Worm (Caenorhabditis elegans): ENCODE measurements around the gene srv-3.
"Not testable (repeated sequence)": the region's sequence is repeated elsewhere in the genome, so short reads cannot be mapped to it uniquely, and the experiment has no call there.

srv-3 gene

DNA sequence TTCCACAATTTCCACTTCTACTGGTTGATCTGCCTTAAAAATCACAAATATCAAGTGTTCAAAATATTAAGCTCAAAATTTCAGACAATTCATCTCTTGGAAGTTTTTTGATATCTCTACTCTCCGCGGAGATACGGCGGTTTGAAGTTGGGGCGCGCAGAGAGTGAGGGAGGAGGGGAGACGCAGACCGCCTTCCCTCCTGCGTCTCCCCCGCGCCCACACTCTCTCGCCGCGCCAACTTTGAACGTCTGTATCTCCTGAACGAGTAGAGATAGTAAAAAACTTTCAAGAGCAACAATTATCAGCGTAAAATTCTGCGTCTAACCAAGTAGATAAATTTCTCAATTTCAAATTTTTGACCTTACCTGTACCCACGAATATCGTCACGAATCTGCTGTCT lies 19.2 kb upstream of the srv-3 start:
- no peak for TF ChIP-seq unc-62 (GFP tag; optimal IDR thresholded peaks at IDR 0.05)

DNA sequence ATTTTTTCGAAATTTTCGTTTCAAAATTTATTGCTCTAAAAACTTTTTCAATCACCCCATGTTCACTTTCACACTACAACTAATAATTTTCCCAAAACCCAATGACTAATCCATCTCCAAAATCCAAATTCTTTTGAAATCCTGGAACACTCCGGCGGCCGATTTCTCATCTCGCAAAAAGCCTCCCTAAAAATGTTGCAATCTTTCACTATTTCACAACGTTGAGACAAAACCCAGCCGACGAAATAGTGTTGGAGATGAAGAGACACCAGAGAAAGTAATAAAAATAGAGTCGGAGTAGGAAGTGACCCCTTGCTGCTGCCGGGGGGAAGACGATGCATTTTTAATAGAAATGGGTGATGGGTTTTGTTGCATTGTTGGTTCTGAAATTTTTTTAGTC lies 15.8 kb upstream of the srv-3 start:
- TF ChIP-seq unc-62 (GFP tag; optimal IDR thresholded peaks at IDR 0.05), result no peak

DNA sequence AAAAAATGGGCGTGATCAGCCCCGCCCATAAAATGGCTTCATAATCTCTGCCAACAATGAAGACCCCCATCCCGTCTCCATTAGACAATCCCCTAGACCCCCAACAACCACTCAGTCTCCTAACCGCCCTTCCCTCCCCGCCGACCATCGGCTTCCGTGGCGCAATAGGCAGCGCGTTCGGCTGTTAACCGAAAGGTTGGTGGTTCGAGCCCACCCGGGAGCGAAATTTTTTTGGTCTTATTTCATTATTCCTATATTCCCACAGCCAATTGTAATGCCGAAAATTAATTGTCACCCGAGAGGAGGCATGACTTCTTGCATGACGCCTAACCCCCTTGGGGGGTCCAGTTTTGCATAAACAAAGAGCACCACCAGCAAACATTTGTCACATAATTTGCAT lies 14.1 kb upstream of the srv-3 start:
- no peak for TF ChIP-seq unc-62 (GFP tag; optimal IDR thresholded peaks at IDR 0.05)

DNA sequence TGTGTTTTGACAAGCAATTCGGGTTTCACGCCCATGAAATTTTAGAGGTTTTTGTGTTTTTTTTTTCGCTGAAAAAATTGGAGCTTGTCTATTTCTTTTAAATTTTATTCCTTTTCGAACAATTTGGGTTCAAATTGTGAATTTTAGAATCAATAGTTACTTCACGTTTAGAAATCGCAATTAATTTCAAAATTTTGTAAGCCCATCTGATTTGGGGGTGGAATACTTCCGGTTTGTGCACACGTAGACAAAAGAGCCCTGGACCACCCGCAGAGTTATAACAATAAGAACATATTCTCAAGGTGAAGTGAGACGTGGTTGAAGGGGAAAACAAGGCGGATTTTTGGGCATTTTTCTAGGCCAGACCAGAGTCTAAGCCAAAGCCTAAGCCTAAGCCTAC lies 10.5 kb upstream of the srv-3 start, which contains the start of gene Y116F11A.6:
Gene Y116F11A.6 (plus strand): TSS at position 301 of the 400 bp plus-strand sequence.
- TF ChIP-seq unc-62 (GFP tag; optimal IDR thresholded peaks at IDR 0.05), result no peak

DNA sequence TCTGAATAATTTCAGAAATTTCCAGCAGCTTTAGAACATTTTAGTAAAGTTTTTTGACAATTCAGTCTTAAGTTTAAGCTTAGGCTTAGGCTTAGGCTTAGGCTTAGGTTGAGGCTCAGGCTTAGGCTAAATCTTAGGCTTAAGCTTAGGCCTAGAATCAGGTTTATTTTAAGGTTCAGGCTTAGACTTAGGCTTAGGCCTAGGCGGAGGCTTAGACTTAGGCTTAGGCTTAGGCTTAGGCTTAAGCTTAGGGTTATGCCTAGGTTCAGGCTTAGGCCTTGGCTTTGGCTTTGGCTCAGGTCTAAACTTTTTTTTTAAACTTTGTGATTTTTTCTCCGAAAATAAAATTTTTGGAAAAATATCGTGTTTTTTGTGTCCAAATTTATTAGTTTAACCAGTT lies 9.9 kb upstream of the srv-3 start:
- no peak for TF ChIP-seq unc-62 (GFP tag; optimal IDR thresholded peaks at IDR 0.05)

DNA sequence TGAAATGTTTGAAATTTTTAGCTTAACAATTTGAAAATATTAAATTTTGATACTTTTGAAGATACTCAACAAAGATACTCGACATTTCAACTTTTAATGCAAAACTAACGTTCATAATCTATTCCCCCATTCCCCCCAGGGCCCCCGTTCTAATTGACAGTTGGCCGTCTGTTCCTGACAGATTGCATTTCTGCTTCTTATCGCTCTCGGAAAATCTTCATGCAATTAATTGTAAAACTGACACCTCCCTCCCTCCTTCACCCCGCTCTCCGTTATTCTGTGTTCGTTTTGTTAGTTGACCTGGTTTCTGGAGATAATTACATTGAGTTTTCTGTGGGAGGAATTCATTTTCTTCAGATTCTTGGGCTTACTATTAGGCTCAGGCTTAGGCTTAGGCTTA lies 9.2 kb upstream of the srv-3 start:
- TF ChIP-seq unc-62 (GFP tag; optimal IDR thresholded peaks at IDR 0.05), result no peak

DNA sequence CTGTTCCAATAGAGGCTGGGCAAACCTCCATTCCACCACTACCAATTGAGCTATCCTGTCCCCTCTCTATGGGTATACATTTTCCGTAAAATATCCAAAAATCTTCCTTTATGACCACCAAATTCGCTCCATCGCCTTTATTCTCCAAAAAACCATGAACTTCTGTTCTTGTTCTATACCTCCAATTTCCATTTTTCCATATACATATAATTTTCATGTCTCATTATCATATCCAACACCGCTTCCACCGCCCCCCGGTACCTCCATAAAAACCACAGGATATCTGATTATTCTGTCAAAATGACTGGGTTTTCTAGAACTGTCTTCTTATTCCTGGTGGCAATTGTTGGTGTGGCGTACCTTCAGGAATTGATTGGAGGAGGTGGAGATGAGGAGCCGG lies 7.1 kb upstream of the srv-3 start, which contains the start of gene Y43F8C.17:
Gene Y43F8C.17 (plus strand): TSS at position 301 of the 400 bp plus-strand sequence.
- TF ChIP-seq unc-62 (GFP tag; optimal IDR thresholded peaks at IDR 0.05), result no peak

DNA sequence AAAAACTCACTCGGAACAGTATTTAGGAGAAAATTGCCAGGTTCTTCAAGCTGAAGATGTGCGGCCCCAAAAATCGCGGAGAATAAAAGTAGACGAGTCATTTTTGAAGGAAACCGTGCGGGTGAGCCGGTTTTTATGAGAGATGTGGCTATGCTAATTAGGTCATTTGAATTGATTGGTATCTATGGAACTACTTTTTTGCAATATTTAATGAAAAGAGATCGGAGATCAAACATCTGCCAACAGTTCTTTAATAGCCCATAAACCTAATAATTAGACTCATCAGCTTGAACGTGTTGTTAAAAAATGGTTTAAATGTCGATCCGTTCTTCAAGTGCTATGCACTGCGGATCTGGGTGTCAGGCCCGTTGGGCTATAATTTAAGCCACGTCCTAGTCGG lies 6.7 kb upstream of the srv-3 start, which contains the start of gene Y43F8C.16:
Gene Y43F8C.16 (minus strand): TSS at position 101 of the 400 bp plus-strand sequence.
- TF ChIP-seq unc-62 (GFP tag; optimal IDR thresholded peaks at IDR 0.05), result no peak

DNA sequence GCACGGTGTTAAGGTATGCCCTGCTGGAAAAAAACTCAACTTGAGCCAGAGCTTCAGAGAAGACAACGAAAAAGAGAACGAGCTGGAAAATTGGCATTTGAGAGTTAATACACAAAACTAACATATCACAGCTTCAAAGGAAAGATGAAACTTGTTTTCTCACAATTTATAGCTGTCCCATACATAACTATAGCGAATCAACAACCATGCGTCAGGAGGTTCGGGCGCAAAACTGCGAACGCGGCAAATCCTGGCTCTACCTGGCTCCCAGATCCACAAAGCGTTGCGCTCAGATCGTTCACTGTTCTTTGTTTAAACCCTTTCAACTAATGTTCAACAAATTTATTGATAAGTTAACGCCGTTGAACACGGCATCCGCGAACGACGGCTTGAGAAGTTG lies 2.9 kb upstream of the srv-3 start, which contains the start of gene Y43F8C.23:
Gene Y43F8C.23 (minus strand): TSS at position 101 of the 400 bp plus-strand sequence.
- not testable (repeated sequence) for TF ChIP-seq unc-62 (GFP tag; optimal IDR thresholded peaks at IDR 0.05)

DNA sequence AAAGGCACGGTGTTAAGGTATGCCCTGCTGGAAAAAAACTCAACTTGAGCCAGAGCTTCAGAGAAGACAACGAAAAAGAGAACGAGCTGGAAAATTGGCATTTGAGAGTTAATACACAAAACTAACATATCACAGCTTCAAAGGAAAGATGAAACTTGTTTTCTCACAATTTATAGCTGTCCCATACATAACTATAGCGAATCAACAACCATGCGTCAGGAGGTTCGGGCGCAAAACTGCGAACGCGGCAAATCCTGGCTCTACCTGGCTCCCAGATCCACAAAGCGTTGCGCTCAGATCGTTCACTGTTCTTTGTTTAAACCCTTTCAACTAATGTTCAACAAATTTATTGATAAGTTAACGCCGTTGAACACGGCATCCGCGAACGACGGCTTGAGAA lies 1.8 kb upstream of the srv-3 start, which contains the start of gene Y43F8C.15:
Gene Y43F8C.15 (minus strand): TSS at position 101 of the 400 bp plus-strand sequence.
- TF ChIP-seq unc-62 (GFP tag; optimal IDR thresholded peaks at IDR 0.05), result not testable (repeated sequence)

DNA sequence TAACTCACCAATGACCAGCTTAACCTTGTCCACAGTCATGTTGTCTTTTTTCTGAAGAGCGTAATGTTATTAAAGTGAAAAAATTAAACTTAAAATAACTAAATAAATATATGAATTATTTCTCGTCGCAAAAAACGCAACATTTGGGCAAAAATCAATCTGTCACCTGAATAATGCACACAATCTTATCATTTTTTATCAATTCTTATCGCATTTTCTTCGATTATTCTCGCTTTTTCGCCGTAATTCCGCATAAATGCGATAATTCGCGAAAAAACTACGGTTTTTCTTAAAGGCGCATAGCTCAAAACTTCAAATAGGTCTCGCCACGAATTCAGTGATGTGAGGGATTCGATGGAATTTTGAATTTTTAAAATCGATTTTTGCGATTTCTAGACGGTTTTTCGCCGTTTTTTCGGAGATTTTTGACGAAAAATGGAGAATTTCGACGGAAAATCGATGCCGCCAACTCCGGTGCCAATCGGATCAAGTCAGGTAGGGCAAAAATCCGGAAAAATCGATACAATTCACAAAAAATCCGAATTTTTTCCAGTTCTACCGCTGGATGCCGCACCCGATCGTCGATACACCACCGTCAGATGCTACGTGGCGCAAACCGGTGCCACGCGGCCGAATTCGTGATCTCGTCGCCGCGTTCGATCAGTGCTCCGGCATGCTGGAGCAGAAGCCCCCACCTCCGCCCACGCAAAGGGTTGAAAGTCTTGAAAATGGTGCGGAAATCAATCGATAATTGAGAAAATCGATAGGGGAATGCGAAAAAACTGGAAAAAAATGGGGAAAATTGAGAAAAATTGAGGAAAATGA lies 11.2 kb downstream of the srv-3 start, which contains the start of the genes Y43F8C.13 and ani-3:
Gene Y43F8C.13 (minus strand): TSS at position 51 of the 825 bp plus-strand sequence.
Gene ani-3 (plus strand): TSS at position 385 of the 825 bp plus-strand sequence.
- TF ChIP-seq unc-62 (GFP tag; optimal IDR thresholded peaks at IDR 0.05), result no peak

DNA sequence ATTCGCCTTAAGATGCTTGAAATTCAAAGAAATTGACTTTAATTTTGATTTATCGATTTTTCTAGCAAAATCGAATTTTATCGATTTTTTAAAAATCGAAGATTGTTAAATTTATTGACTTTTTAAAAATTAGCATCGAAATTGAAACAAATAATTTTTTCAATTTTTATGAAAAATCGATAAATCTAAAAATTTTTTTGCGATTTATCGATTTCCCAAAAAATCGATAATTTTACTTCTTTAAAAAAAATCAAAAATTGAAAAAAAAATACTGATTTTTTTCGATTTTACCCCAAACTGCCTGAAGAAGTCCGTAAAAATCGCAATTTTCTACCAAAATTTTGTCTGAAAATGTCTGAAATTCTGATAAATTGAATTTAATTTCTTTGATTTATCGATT lies 16.8 kb downstream of the srv-3 start:
- no peak for TF ChIP-seq unc-62 (GFP tag; optimal IDR thresholded peaks at IDR 0.05)

DNA sequence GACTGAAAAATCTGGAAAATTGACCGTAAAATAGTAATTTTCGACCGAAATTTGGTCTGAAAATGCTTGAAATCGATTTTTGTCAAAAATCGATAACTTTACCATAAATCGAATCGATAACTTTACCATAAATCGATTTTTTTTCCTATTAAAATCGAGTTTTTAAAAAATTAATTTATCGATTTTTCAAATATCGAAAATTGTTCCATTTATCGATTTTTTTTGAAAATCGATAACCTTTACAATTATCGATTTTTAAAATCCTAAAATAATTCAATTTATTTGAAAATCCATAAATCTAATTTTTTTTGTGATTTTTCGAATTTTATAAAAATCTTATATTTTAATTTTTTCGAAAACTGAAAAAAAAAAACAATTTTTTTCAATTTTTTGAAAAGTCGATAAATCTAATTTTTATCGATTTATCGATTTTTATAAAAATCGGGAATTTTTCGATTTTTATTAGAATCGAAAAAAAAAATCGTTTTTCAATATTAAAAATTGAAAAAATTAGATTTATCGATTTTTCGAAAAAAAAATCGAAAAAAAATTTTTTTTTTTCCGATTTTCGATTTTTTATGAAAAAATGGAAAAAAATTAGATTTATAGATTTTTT lies 17.4 kb downstream of the srv-3 start:
- no peak for TF ChIP-seq unc-62 (GFP tag; optimal IDR thresholded peaks at IDR 0.05)

DNA sequence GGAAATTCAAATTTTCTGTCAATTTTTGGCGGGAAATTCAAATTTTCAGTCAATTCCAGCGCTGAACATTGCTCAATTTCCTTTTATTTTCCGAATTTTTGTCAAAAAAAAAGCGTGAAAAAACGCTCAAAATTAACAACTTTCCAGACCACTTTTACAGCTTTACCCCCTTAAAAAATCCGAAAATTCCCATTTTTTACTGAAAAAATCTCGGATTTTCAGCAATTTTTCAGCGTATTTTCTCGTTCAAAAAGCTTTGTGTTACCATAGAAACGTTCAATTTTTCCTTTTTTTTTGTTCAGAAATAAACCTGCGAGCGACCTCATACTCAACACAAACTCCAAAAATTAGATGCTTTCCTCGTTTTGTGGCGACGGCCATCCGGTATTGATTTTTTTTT lies 34.2 kb downstream of the srv-3 start, which contains the start of gene mrp-7:
Gene mrp-7 (plus strand): TSS at position 301 of the 400 bp plus-strand sequence.
- no peak for TF ChIP-seq unc-62 (GFP tag; optimal IDR thresholded peaks at IDR 0.05)

DNA sequence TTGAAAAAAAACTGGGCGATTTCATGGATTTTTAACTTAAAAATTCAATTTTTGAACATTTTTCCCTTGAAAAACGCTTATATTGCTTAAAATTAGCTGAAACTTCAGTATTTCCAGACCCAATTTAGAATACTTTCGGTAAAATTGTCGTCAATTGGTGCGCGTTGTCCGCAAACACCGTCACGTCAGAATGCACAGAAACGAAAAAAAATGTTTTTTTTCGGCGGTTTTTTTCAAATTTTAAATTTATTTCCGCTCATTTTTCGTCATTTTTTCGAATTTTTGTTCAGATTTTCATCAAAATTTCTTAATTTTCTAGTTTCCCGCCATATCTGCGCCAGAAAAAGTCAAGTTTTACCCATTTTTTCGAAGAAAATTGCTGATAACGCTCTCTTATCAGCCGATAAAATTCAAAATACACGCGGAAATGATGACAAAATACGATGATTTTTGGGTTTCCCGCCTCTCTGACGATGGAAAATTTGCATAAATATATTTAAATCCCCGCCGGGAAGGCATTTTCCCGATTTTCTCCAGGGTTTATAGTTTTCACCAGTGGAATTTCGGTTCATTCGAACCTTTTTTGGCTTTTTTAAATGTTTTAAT lies 35.3 kb downstream of the srv-3 start:
- TF ChIP-seq unc-62 (GFP tag; optimal IDR thresholded peaks at IDR 0.05), result no peak

DNA sequence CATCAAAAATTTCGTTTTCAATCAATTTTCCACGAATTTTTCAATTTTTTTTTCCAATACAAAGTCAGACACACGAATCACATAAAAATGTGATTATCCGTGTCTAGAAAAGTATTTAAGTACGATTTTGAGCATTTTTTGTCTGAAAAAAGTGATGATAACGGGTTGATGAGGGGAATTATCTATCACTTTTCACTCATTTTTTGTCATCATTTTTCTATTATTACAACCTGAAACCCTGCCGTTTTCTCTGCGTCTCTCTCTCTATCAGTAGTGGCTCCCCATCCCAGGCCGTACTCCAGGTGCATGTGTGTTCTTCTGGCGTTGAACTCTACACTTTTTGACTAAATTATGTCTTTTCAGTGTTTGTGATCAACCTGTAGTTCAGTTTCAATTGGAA lies 36.4 kb downstream of the srv-3 start:
- TF ChIP-seq unc-62 (GFP tag; optimal IDR thresholded peaks at IDR 0.05), result no peak
